Worm (Caenorhabditis elegans): Measurements from ENCODE around the gene zip-2.

DNA sequence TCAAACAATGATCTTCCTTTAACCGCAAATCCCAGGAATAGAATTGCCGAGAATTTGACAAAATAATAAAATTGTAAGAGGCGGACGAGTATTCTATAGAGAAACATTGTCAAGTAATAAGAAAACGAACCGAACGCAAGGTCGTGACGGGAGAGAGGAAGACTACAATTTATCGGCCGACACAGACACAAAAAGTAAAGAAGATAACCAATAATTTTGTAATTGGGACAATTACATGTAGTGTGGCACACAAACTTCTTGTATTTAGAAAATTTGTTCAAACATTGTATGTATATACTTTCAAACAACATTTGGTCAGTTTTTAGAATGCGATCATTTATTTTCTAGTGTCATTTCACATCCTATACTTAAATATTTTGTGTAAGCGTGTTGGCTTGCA, 821 bp upstream of the zip-2 start, which contains the start of gene ceeh-1:
- TF ChIP-seq med-1 (GFP tag; optimal IDR thresholded peaks at IDR 0.05; ENCODE audit: insufficient read depth) (no peak), ztf-29 (GFP tag; IDR thresholded peaks at IDR 0.05) (no peak), flt-1 (GFP tag; IDR thresholded peaks at IDR 0.05) (no peak), cog-1 (tag; optimal IDR thresholded peaks at IDR 0.05) (no peak), klf-2 (GFP tag; conservative IDR thresholded peaks at IDR 0.05) (no peak), T22C8.4 (GFP tag; IDR thresholded peaks at IDR 0.05) (no peak), tab-1 (GFP tag; IDR thresholded peaks at IDR 0.05) (no peak)
